Fruit fly (Drosophila melanogaster) whole organism, embryonic: ENCODE data around the gene ph-p.

Source experiments
- Bgb ChIP-seq: fragments of 200-800 bp; sonication (Bioruptor generic); IDR thresholded peaks from 2 replicates; pipeline ENCODE4 v1.3.6; 2022; ENCODE audit warnings: missing biosample characterization, missing genetic modification characterization; ENCODE audit not compliant: partially characterized antibody
- Bteb2 ChIP-seq: fragments of 200-800 bp; sonication (Bioruptor generic); optimal IDR thresholded peaks from 2 replicates; lab custom pipeline; 2016; ENCODE audit warnings: missing biosample characterization, missing genetic modification characterization
- CG12219 ChIP-seq: fragments of 200-800 bp; sonication (Bioruptor generic); optimal IDR thresholded peaks from 3 replicates; lab custom pipeline; 2018; ENCODE audit warnings: missing biosample characterization, mild to moderate bottlenecking, missing genetic modification characterization
- CG12942 ChIP-seq: fragments of 200-800 bp; sonication (Bioruptor generic); optimal IDR thresholded peaks from 3 replicates; lab custom pipeline; 2016; ENCODE audit warnings: missing biosample characterization, missing genetic modification characterization
- CG14014 ChIP-seq: fragments of 200-800 bp; sonication (Bioruptor generic); IDR thresholded peaks from 2 replicates; pipeline ENCODE4 v1.3.6; 2022; ENCODE audit warnings: missing biosample characterization, missing genetic modification characterization
- CG14441 ChIP-seq: fragments of 200-800 bp; sonication (Bioruptor generic); IDR thresholded peaks from 2 replicates; pipeline ENCODE4 v1.3.6; 2022; ENCODE audit warnings: missing biosample characterization, missing genetic modification characterization
- CG15696 ChIP-seq: fragments of 200-800 bp; sonication (Bioruptor generic); optimal IDR thresholded peaks from 2 replicates; lab custom pipeline; 2019; ENCODE audit warnings: missing biosample characterization, mild to moderate bottlenecking, missing genetic modification characterization, moderate library complexity
- CG17359 ChIP-seq: fragments of 200-800 bp; sonication (Bioruptor generic); optimal IDR thresholded peaks from 3 replicates; lab custom pipeline; 2018; ENCODE audit warnings: missing biosample characterization, mild to moderate bottlenecking, missing genetic modification characterization, moderate library complexity
- CG1792 ChIP-seq: fragments of 200-800 bp; sonication (Bioruptor generic); optimal IDR thresholded peaks from 2 replicates; lab custom pipeline; 2016; ENCODE audit warnings: missing biosample characterization, missing genetic modification characterization
- CG31224 ChIP-seq: fragments of 200-800 bp; sonication (Bioruptor generic); IDR thresholded peaks from 2 replicates; pipeline ENCODE4 v1.3.6; 2022; ENCODE audit warnings: missing biosample characterization, missing genetic modification characterization
- CG32772 ChIP-seq: fragments of 200-800 bp; sonication (Bioruptor generic); IDR thresholded peaks from 2 replicates; pipeline ENCODE4 v1.3.6; 2022; ENCODE audit warnings: missing biosample characterization, missing genetic modification characterization
- CG33213 ChIP-seq: fragments of 200-800 bp; sonication (Bioruptor generic); optimal IDR thresholded peaks from 3 replicates; lab custom pipeline; 2016; ENCODE audit warnings: missing biosample characterization, missing genetic modification characterization
- CG6654 ChIP-seq: fragments of 200-800 bp; sonication (Bioruptor generic); optimal IDR thresholded peaks from 2 replicates; lab custom pipeline; 2017; ENCODE audit warnings: missing biosample characterization, mild to moderate bottlenecking, missing genetic modification characterization
- CG6689 ChIP-seq: fragments of 200-800 bp; sonication (Bioruptor generic); IDR thresholded peaks from 2 replicates; pipeline ENCODE4 v1.3.6; 2022; ENCODE audit warnings: missing biosample characterization, missing genetic modification characterization
- CG7271 ChIP-seq: fragments of 200-800 bp; sonication (Bioruptor generic); optimal IDR thresholded peaks from 2 replicates; lab custom pipeline; 2018; ENCODE audit warnings: missing biosample characterization, mild to moderate bottlenecking, missing genetic modification characterization, moderate library complexity
- CG8281 ChIP-seq: fragments of 200-800 bp; sonication (Bioruptor generic); optimal IDR thresholded peaks from 2 replicates; lab custom pipeline; 2018; ENCODE audit warnings: missing biosample characterization, mild to moderate bottlenecking, missing genetic modification characterization, moderate library complexity
- CG8290 ChIP-seq, 3 experiments: fragments of 200-800 bp; sonication (Bioruptor generic); optimal IDR thresholded peaks; 2 replicates each; lab custom pipeline; 2016 to 2019; ENCODE audit warnings: missing biosample characterization in 3 of 3, missing genetic modification characterization in 3 of 3, mild to moderate bottlenecking in 2 of 3, moderate library complexity in 1 of 3
- CG9932 ChIP-seq: fragments of 200-800 bp; sonication (Bioruptor generic); IDR thresholded peaks from 2 replicates; pipeline ENCODE4 v1.3.6; 2022; ENCODE audit warnings: missing biosample characterization, missing genetic modification characterization
- CkIIα-i1 ChIP-seq: fragments of 200-800 bp; sonication (Bioruptor generic); IDR thresholded peaks from 2 replicates; pipeline ENCODE4 v1.3.6; 2022; ENCODE audit warnings: missing biosample characterization, missing genetic modification characterization
- Dfd ChIP-seq, 2 experiments: fragments of >200 bp; optimal IDR thresholded peaks; 2 replicates each; lab custom pipeline; 2017; ENCODE audit warnings: missing biosample characterization in 2 of 2, missing genetic modification characterization in 2 of 2
- Dll ChIP-seq: fragments of 200-800 bp; sonication (Bioruptor generic); IDR thresholded peaks from 4 replicates; pipeline ENCODE4 v1.3.6; 2022; ENCODE audit warnings: missing biosample characterization, missing genetic modification characterization; ENCODE audit not compliant: partially characterized antibody
- Doc3 ChIP-seq: fragments of 200-800 bp; sonication (Bioruptor generic); IDR thresholded peaks from 3 replicates; pipeline ENCODE4 v1.3.6; 2022; ENCODE audit warnings: missing biosample characterization, missing genetic modification characterization; ENCODE audit not compliant: partially characterized antibody
- Drgx ChIP-seq: fragments of 200-800 bp; sonication (Bioruptor generic); IDR thresholded peaks from 2 replicates; pipeline ENCODE4 v1.3.6; 2022; ENCODE audit warnings: missing biosample characterization, missing genetic modification characterization
- E2f1 ChIP-seq: fragments of 200-800 bp; sonication (Bioruptor generic); IDR thresholded peaks from 2 replicates; pipeline ENCODE4 v1.3.6; 2022; ENCODE audit warnings: missing biosample characterization, missing genetic modification characterization
- ERR ChIP-seq: fragments of 200-800 bp; sonication (Bioruptor generic); optimal IDR thresholded peaks from 2 replicates; lab custom pipeline; 2016; ENCODE audit warnings: missing biosample characterization, missing genetic modification characterization
- Ets65A ChIP-seq: fragments of 200-800 bp; sonication (Bioruptor generic); peaks from one replicate; lab custom pipeline; 2016; ENCODE audit warnings: missing biosample characterization, missing genetic modification characterization
- HmgZ ChIP-seq: fragments of 200-800 bp; sonication (Bioruptor generic); optimal IDR thresholded peaks from 2 replicates; lab custom pipeline; 2018; ENCODE audit warnings: missing biosample characterization, mild to moderate bottlenecking, missing genetic modification characterization
- Ptx1 ChIP-seq: fragments of 200-800 bp; sonication (Bioruptor generic); IDR thresholded peaks from 2 replicates; pipeline ENCODE4 v1.3.6; 2022; ENCODE audit warnings: missing biosample characterization, missing genetic modification characterization
- Xbp1 ChIP-seq: fragments of 200-800 bp; sonication (Bioruptor generic); optimal IDR thresholded peaks from 3 replicates; lab custom pipeline; 2016; ENCODE audit warnings: missing biosample characterization, mild to moderate bottlenecking, missing genetic modification characterization
- abd-A ChIP-seq: fragments of 200-800 bp; sonication (Bioruptor generic); optimal IDR thresholded peaks from 3 replicates; lab custom pipeline; 2019; ENCODE audit warnings: missing biosample characterization, mild to moderate bottlenecking, missing genetic modification characterization, moderate library complexity
- bowl ChIP-seq: fragments of 200-800 bp; sonication (Bioruptor generic); IDR thresholded peaks from 2 replicates; pipeline ENCODE4 v1.3.6; 2022; ENCODE audit warnings: missing biosample characterization, missing genetic modification characterization
- cg ChIP-seq: fragments of 200-800 bp; sonication (Bioruptor generic); optimal IDR thresholded peaks from 3 replicates; lab custom pipeline; 2019; ENCODE audit warnings: missing biosample characterization, mild to moderate bottlenecking, missing genetic modification characterization, moderate library complexity
- dati ChIP-seq: fragments of 200-800 bp; sonication (Bioruptor generic); IDR thresholded peaks from 2 replicates; pipeline ENCODE4 v1.3.6; 2022; ENCODE audit warnings: missing biosample characterization, missing genetic modification characterization
- dysf ChIP-seq: fragments of 200-800 bp; sonication (Bioruptor generic); IDR thresholded peaks from 3 replicates; pipeline ENCODE4 v1.3.6; 2022; ENCODE audit warnings: missing biosample characterization, missing genetic modification characterization
- exex ChIP-seq: fragments of 200-800 bp; sonication (Bioruptor generic); optimal IDR thresholded peaks from 4 replicates; lab custom pipeline; 2018; ENCODE audit warnings: missing biosample characterization, mild to moderate bottlenecking, missing genetic modification characterization, moderate library complexity
- ftz-f1 ChIP-seq: fragments of 200-800 bp; sonication (Bioruptor generic); optimal IDR thresholded peaks from 2 replicates; lab custom pipeline; 2016; ENCODE audit warnings: missing biosample characterization, missing genetic modification characterization
- grau ChIP-seq: fragments of 200-800 bp; optimal IDR thresholded peaks from 3 replicates; lab custom pipeline; 2019; ENCODE audit warnings: missing biosample characterization, mild to moderate bottlenecking, missing genetic modification characterization, moderate library complexity
- lmd ChIP-seq: fragments of 200-800 bp; sonication (Bioruptor generic); IDR thresholded peaks from 2 replicates; pipeline ENCODE4 v1.3.6; 2022; ENCODE audit warnings: missing biosample characterization, missing genetic modification characterization
- nerfin-1 ChIP-seq: fragments of 200-800 bp; sonication (Bioruptor generic); optimal IDR thresholded peaks from 3 replicates; lab custom pipeline; 2019; ENCODE audit warnings: missing biosample characterization, mild to moderate bottlenecking, missing genetic modification characterization, moderate library complexity
- pb ChIP-seq: fragments of 200-800 bp; sonication (Bioruptor generic); optimal IDR thresholded peaks from 3 replicates; lab custom pipeline; 2016; ENCODE audit warnings: missing biosample characterization, missing genetic modification characterization
- ranshi ChIP-seq: fragments of 200-800 bp; sonication (Bioruptor generic); IDR thresholded peaks from 2 replicates; pipeline ENCODE4 v1.3.6; 2022; ENCODE audit warnings: missing biosample characterization, missing genetic modification characterization
- row ChIP-seq: fragments of 200-800 bp; sonication (Bioruptor generic); IDR thresholded peaks from 3 replicates; pipeline ENCODE4 v1.3.6; 2022; ENCODE audit warnings: missing biosample characterization, missing genetic modification characterization
- sc ChIP-seq, 3 experiments: fragments of >200 bp in 2 of 3; fragments of 200-800 bp in 1 of 3; sonication (Bioruptor generic) in 1 of 3; optimal IDR thresholded peaks; 2 replicates in 2 of 3; 3 replicates in 1 of 3; lab custom pipeline; 2017; ENCODE audit warnings: mild to moderate bottlenecking in 1 of 3, missing biosample characterization in 1 of 3, missing genetic modification characterization in 1 of 3, missing genetic modification reagents in 1 of 3
- shn ChIP-seq: fragments of 200-800 bp; sonication (Bioruptor generic); optimal IDR thresholded peaks from 3 replicates; lab custom pipeline; 2016; ENCODE audit warnings: missing biosample characterization, missing genetic modification characterization
- sima ChIP-seq: fragments of 200-800 bp; sonication (Bioruptor generic); optimal IDR thresholded peaks from 2 replicates; lab custom pipeline; 2016; ENCODE audit warnings: missing biosample characterization, missing genetic modification characterization
- vvl ChIP-seq: fragments of 200-800 bp; sonication (Bioruptor generic); IDR thresholded peaks from 2 replicates; pipeline ENCODE4 v1.3.6; 2022; ENCODE audit warnings: missing biosample characterization, missing genetic modification characterization
- zf30C ChIP-seq: fragments of 200-800 bp; sonication (Bioruptor generic); optimal IDR thresholded peaks from 3 replicates; lab custom pipeline; 2018; ENCODE audit warnings: missing biosample characterization, mild to moderate bottlenecking, missing genetic modification characterization
- zfh1 ChIP-seq: fragments of 200-800 bp; sonication (Bioruptor generic); IDR thresholded peaks from 3 replicates; pipeline ENCODE4 v1.3.6; 2022; ENCODE audit warnings: missing biosample characterization, missing genetic modification characterization

Gene ph-p

DNA sequence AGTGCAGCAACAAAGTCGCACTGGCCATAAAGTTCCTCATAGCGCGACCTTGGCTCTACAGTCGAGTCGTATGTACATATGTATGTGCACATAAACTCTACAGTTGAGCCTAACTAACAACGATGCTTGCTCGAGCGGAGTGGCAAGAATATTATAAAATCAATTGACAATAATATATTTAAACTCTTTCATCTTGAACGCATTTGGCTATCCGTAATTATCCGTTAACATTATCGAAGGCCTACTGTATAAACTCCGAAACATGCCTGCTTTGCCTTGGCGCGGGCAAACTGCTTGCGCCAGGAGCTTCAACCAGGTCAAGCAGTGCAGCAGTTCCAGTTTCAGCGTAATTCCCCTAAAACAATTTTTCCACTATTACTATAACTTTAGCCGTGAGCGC is 29.5 kb downstream of the ph-p start (continued):
- TF ChIP-seq CG6689 (GFP tag; lab: Robert Waterston, UW) (0 out of 2 replicates have a peak, but pooled peaks have one; percentile 21), CG31224 (GFP tag; lab: Robert Waterston, UW) (no peak), CG8290 (GFP tag; optimal IDR thresholded peaks at IDR 0.05; lab: Kevin White, UChicago) (peak; percentile 49), CG8290 (tag; optimal IDR thresholded peaks at IDR 0.05; lab: Kevin White, UChicago) (no peak), CG15696 (tag; lab: Kevin White, UChicago) (peak; percentile 24), CG12219 (no peak), dati (GFP tag; lab: Robert Waterston, UW) (no peak), Dfd (GFP tag; optimal IDR thresholded peaks at IDR 0.05; lab: Kevin White, UChicago) (peak in 1 of 2 experiments; percentile 35), Drgx (GFP tag; lab: Robert Waterston, UW) (peak; percentile 81)

DNA sequence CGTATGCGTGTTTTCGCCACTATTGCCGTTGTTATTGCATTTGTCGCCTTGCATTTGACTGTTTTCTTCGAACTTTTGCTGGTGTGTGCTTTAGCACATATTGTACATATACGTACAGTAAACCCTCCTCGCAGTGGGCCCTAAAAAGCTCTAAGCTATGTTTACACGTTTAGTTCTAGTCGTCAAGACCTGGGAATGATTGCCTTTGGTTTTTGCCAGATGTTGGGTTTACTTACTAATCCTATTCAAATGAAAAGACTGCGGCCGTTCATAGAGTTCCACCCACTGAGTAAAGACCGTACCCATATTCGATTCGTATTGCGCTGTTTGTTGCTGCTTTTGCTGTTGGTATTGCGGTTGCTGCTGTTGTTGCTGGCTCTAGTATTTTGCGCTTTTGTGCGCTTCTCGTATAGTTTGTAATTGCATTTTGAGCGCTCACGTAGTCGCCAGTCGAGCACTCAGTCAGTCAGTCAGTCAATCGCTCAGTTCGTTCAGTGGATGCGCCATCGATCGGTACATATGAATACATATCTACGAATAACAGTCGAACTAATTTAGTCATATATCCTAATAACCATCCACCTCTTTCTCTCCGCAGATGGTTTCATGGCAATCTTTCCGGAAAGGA is 30.3 kb downstream of the ph-p start:
- TF ChIP-seq CG12942 (no peak), Xbp1 (GFP tag; lab: Kevin White, UChicago) (peak; percentile 3), ftz-f1 (GFP tag; lab: Kevin White, UChicago) (no peak), dysf (GFP tag; lab: Robert Waterston, UW) (peak; percentile 31; the same call in 1 of the 3 replicates), Bgb (GFP tag; lab: Robert Waterston, UW) (no peak), zf30C (GFP tag; lab: Kevin White, UChicago) (no peak), ranshi (GFP tag; lab: Robert Waterston, UW) (no peak), Ptx1 (GFP tag; lab: Robert Waterston, UW) (peak; percentile 31; the same call in 1 of the 2 replicates), lmd (GFP tag; lab: Robert Waterston, UW) (0 out of 2 replicates have a peak, but pooled peaks have one; percentile 19), CG8281 (peak; percentile 65), abd-A (tag; lab: Kevin White, UChicago) (no peak), CkIIα-i1 (no peak), Drgx (GFP tag; lab: Robert Waterston, UW) (peak; percentile 91), HmgZ (tag; lab: Kevin White, UChicago) (no peak), vvl (GFP tag; lab: Robert Waterston, UW) (0 out of 2 replicates have a peak, but pooled peaks have one; percentile 38), row (GFP tag; lab: Robert Waterston, UW) (peak; percentile 43; the same call in 2 of the 3 replicates), CG14441 (GFP tag; lab: Robert Waterston, UW) (peak; percentile 27; the same call in 1 of the 2 replicates), E2f1 (GFP tag; lab: Robert Waterston, UW) (0 out of 2 replicates have a peak, but pooled peaks have one; percentile 7), grau (tag; lab: Kevin White, UChicago) (peak; percentile 60), CG9932 (GFP tag; lab: Robert Waterston, UW) (0 out of 2 replicates have a peak, but pooled peaks have one; percentile 12), Doc3 (no peak), CG7271 (no peak), CG17359 (tag; lab: Kevin White, UChicago) (peak; percentile 7)

DNA sequence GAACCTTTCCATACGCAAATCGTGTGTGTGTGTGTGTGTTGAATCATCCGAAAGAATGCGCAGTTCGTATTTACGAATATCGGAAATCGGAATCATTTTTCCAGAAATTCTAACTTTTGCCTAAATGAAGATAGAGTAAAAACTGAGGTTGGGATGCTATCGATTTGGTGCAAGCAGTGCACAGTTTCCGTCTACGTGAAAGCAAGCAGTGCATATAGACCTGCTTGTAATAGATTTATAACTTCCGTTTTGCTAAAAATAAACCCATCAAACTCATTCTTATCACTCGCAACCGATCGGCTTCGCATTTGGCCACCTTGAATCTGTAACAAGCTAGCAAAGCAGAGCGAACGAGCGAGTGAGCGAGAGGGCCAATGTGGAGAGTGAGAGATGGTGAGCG is 31.8 kb downstream of the ph-p start:
- TF ChIP-seq ERR (GFP tag; lab: Kevin White, UChicago), result no peak
- TF ChIP-seq ftz-f1 (GFP tag; lab: Kevin White, UChicago), result peak; percentile 46
- TF ChIP-seq bowl (GFP tag; lab: Robert Waterston, UW), result no peak
- no peak for TF ChIP-seq pb (GFP tag; lab: Kevin White, UChicago)
- TF ChIP-seq exex (tag; lab: Kevin White, UChicago), result no peak
- TF ChIP-seq zfh1, result no peak
- no peak for TF ChIP-seq CG32772 (GFP tag; lab: Robert Waterston, UW)
- TF ChIP-seq CG6654 (GFP tag; lab: Kevin White, UChicago), result no peak
- no peak for TF ChIP-seq sc (optimal IDR thresholded peaks at IDR 0.05; lab: Kevin White, UChicago)
- TF ChIP-seq sc (GFP tag; optimal IDR thresholded peaks at IDR 0.05; lab: Kevin White, UChicago), result no peak
- no peak for TF ChIP-seq CG14014 (GFP tag; lab: Robert Waterston, UW)
- no peak for TF ChIP-seq Ets65A
- no peak for TF ChIP-seq shn (GFP tag; lab: Kevin White, UChicago)
- no peak for TF ChIP-seq CG33213 (GFP tag; lab: Kevin White, UChicago)
- no peak for TF ChIP-seq CG1792 (GFP tag; lab: Kevin White, UChicago)
- no peak for TF ChIP-seq Dll (GFP tag; lab: Robert Waterston, UW)
- TF ChIP-seq Bteb2, result no peak
- no peak for TF ChIP-seq sima
- no peak for TF ChIP-seq cg (GFP tag; lab: Kevin White, UChicago)
- TF ChIP-seq nerfin-1 (tag; lab: Kevin White, UChicago), result no peak
